Worm (Caenorhabditis elegans): ENCODE data around the gene Y49F6A.11.

DNA sequence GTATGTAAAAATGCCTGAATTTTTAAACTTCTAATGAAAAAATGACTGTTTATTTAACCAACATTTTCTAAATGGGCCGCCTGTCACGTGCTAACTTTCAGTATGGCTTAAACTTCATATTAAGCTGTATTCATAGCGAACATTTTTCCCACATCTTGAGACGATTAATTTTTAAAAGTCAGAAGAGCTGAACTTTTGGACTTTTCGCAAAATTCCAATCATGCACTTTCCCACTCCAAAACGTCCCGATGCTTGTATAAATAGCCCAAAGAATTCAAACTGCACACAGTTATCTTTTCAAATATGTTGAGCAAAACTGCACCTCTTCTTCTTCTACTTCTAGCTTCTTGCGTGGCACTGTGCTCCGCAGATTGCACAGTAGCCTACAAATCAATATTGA, 21.9 kb downstream of the Y49F6A.11 start, which contains the start of gene clec-132:
- TF ChIP-seq tra-4 (tag; optimal IDR thresholded peaks at IDR 0.05) (no peak), ama-1 (optimal IDR thresholded peaks at IDR 0.05) (no peak), tbx-11 (GFP tag; IDR thresholded peaks at IDR 0.05) (no peak)
